Worm (Caenorhabditis elegans): ENCODE data around the gene F54C9.9.

DNA sequence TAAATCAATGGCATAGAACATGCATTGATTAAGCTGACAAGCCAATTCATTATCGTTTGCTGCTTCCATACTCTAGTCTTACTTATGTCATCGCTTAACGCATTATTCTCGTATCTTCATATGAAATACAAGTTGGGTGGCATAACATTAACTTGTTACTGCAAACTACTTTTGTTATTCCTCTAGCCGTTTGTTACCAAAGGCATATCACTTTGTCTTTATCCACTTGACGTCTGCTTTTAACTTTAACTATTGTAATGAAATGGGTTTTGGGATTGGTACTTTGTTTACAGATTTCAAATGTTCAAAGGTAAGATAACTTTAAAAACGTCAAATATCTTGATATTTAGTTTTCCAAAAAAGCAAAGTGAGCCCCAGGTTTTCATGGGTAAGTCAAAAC, 41.8 kb upstream of the F54C9.9 start, which contains the start of gene W01C9.2:
- no peak for TF ChIP-seq peb-1 (tag; optimal IDR thresholded peaks at IDR 0.05)
- TF ChIP-seq lsy-2 (tag; optimal IDR thresholded peaks at IDR 0.05), result no peak
